Fruit fly (Drosophila melanogaster) whole organism, pupa: ENCODE data around the gene WRNexo.
A peak's percentile ranks its signal among the peaks of the same experiment; 100 is the strongest.

ENCODE experiments used
- CG10348 ChIP-seq: fragments of 200-800 bp; sonication (Bioruptor generic); IDR thresholded peaks from 2 replicates; pipeline ENCODE4 v1.3.6; 2022; ENCODE audit warnings: missing biosample characterization, missing genetic modification characterization
- CG12605 ChIP-seq: fragments of 200-800 bp; sonication (Bioruptor generic); IDR thresholded peaks from 2 replicates; pipeline ENCODE4 v1.3.6; 2022; ENCODE audit warnings: missing biosample characterization, missing genetic modification characterization
- CG13204 ChIP-seq: fragments of 200-800 bp; sonication (Bioruptor generic); optimal IDR thresholded peaks from 2 replicates; lab custom pipeline; 2018; ENCODE audit warnings: missing biosample characterization, mild to moderate bottlenecking, missing genetic modification characterization, moderate library complexity
- CG14655 ChIP-seq: fragments of 200-800 bp; sonication (Bioruptor generic); optimal IDR thresholded peaks from 3 replicates; lab custom pipeline; 2017; ENCODE audit warnings: mild to moderate bottlenecking, missing biosample characterization, missing genetic modification reagents, missing genetic modification characterization
- CG15710 ChIP-seq: fragments of 200-800 bp; sonication (Bioruptor generic); optimal IDR thresholded peaks from 2 replicates; lab custom pipeline; 2018; ENCODE audit warnings: missing biosample characterization, mild to moderate bottlenecking, missing genetic modification characterization, moderate library complexity
- CG17806 ChIP-seq: fragments of 200-800 bp; sonication (Bioruptor generic); optimal IDR thresholded peaks from 2 replicates; lab custom pipeline; 2018; ENCODE audit warnings: missing biosample characterization, mild to moderate bottlenecking, missing genetic modification characterization, moderate library complexity
- CG32121 ChIP-seq: fragments of 200-800 bp; sonication (Bioruptor generic); IDR thresholded peaks from 2 replicates; pipeline ENCODE4 v1.3.6; 2022; ENCODE audit warnings: missing biosample characterization, missing genetic modification characterization
- CG34367 ChIP-seq: fragments of 200-800 bp; sonication (Bioruptor generic); optimal IDR thresholded peaks from 2 replicates; lab custom pipeline; 2018; ENCODE audit warnings: missing biosample characterization, mild to moderate bottlenecking, missing genetic modification characterization
- CG4496 ChIP-seq: fragments of 200-800 bp; sonication (Bioruptor generic); IDR thresholded peaks from 3 replicates; pipeline ENCODE4 v1.3.6; 2022; ENCODE audit warnings: missing biosample characterization, missing genetic modification characterization
- CG8159 ChIP-seq: fragments of 200-800 bp; sonication (Bioruptor generic); optimal IDR thresholded peaks from 3 replicates; lab custom pipeline; 2018; ENCODE audit warnings: missing biosample characterization, mild to moderate bottlenecking, missing genetic modification characterization, moderate library complexity
- CG8301 ChIP-seq: fragments of 200-800 bp; sonication (Bioruptor generic); optimal IDR thresholded peaks from 2 replicates; lab custom pipeline; 2018; ENCODE audit warnings: missing biosample characterization, mild to moderate bottlenecking, missing genetic modification characterization
- CG9948 ChIP-seq: fragments of 200-800 bp; sonication (Bioruptor generic); optimal IDR thresholded peaks from 2 replicates; lab custom pipeline; 2018; ENCODE audit warnings: missing biosample characterization, mild to moderate bottlenecking, missing genetic modification characterization, moderate library complexity
- D1 ChIP-seq: fragments of 200-800 bp; sonication (Bioruptor generic); optimal IDR thresholded peaks from 2 replicates; lab custom pipeline; 2018; ENCODE audit warnings: missing biosample characterization, mild to moderate bottlenecking, missing genetic modification characterization, moderate library complexity
- EcR ChIP-seq: fragments of 200-800 bp; sonication (Bioruptor generic); optimal IDR thresholded peaks from 3 replicates; lab custom pipeline; 2019; ENCODE audit warnings: missing biosample characterization, missing genetic modification characterization, mild to moderate bottlenecking, moderate library complexity, missing genetic modification reagents
- Ets98B ChIP-seq: fragments of 200-800 bp; sonication (Bioruptor generic); IDR thresholded peaks from 2 replicates; pipeline ENCODE4 v1.3.6; 2022; ENCODE audit warnings: missing biosample characterization, missing genetic modification characterization
- Pif1A ChIP-seq: fragments of 200-800 bp; sonication (Bioruptor generic); optimal IDR thresholded peaks from 3 replicates; lab custom pipeline; 2016; ENCODE audit warnings: missing biosample characterization, missing genetic modification characterization
- Pif1B ChIP-seq: fragments of 200-800 bp; sonication (Bioruptor generic); optimal IDR thresholded peaks from 3 replicates; lab custom pipeline; 2016; ENCODE audit warnings: missing biosample characterization, missing genetic modification characterization
- Snoo ChIP-seq: fragments of 200-800 bp; sonication (Bioruptor generic); optimal IDR thresholded peaks from 3 replicates; lab custom pipeline; 2017; ENCODE audit warnings: missing biosample characterization, mild to moderate bottlenecking, missing genetic modification characterization, inconsistent platforms
- fd96Ca ChIP-seq: fragments of 200-800 bp; sonication (Bioruptor generic); IDR thresholded peaks from 3 replicates; pipeline ENCODE4 v1.3.6; 2022; ENCODE audit warnings: missing biosample characterization, missing genetic modification characterization
- gl ChIP-seq: fragments of 200-800 bp; sonication (Bioruptor generic); optimal IDR thresholded peaks from 2 replicates; lab custom pipeline; 2018; ENCODE audit warnings: missing biosample characterization, mild to moderate bottlenecking, missing genetic modification characterization
- rn ChIP-seq: fragments of 200-800 bp; sonication (Bioruptor generic); IDR thresholded peaks from 2 replicates; pipeline ENCODE4 v1.3.6; 2022; ENCODE audit warnings: missing biosample characterization, missing genetic modification characterization

WRNexo gene

DNA sequence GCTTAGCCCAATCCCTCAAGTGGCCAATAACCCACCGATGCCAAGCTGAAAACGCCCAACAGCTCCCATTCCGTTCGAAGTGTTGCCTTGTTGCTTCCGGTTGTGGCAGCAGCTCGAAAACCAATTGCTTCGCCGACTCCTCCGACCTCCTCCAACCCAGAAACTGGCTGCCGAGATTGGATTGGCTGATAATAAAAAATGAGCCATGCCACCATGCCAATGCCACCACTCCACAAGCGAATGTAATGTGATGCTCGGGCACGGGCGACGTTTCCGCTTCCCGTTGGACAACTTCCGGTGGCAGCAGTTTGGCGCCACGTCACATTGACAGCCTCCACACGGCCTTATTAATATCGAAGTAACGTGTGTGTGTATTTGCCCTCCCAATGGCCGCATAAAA lies 27.5 kb downstream of the WRNexo start:
- TF ChIP-seq fd96Ca (GFP tag; lab: Robert Waterston, UW), result no peak
- no peak for TF ChIP-seq CG15710
- no peak for TF ChIP-seq CG10348
- no peak for TF ChIP-seq CG12605 (GFP tag; lab: Robert Waterston, UW)
- no peak for TF ChIP-seq CG14655 (GFP tag; lab: Kevin White, UChicago)
- no peak for TF ChIP-seq Pif1B (GFP tag; lab: Kevin White, UChicago)
- TF ChIP-seq EcR (GFP tag; lab: Kevin White, UChicago), result no peak
- no peak for TF ChIP-seq CG9948
- TF ChIP-seq CG8159 (tag; lab: Kevin White, UChicago), result no peak
- TF ChIP-seq rn, result no peak
- no peak for TF ChIP-seq CG4496 (GFP tag; lab: Robert Waterston, UW)
- TF ChIP-seq D1 (tag; lab: Kevin White, UChicago), result no peak
- no peak for TF ChIP-seq gl (tag; lab: Kevin White, UChicago)
- TF ChIP-seq CG8301, result no peak
- TF ChIP-seq CG34367 (tag; lab: Kevin White, UChicago), result no peak

DNA sequence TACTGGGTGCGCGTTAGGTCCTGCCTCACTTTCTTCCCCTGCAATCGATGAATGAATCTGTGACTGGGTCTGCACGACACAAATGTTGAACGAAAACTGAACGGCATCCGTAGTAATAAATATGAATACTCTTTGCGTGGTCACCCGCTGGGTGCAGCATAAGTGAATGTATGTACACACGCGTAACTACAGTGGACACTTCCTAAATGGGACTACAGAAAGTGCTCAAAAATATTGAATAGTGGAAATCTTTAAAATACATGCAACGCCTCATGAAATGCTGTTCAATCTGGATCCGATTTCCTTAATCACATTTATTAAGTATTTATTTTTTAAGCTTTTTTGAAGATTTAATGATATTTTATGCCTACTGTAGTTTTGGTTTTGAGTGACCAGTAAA lies 37.1 kb downstream of the WRNexo start, which contains the start of gene naz:
Gene naz, minus strand, starts transcription at position 101 of the 400 bp plus-strand sequence.
- TF ChIP-seq gl (tag; lab: Kevin White, UChicago), result no peak
- TF ChIP-seq CG14655 (GFP tag; lab: Kevin White, UChicago), result peak; percentile 5
- TF ChIP-seq D1 (tag; lab: Kevin White, UChicago), result no peak
- no peak for TF ChIP-seq CG4496 (GFP tag; lab: Robert Waterston, UW)
- TF ChIP-seq CG12605 (GFP tag; lab: Robert Waterston, UW), result no peak

DNA sequence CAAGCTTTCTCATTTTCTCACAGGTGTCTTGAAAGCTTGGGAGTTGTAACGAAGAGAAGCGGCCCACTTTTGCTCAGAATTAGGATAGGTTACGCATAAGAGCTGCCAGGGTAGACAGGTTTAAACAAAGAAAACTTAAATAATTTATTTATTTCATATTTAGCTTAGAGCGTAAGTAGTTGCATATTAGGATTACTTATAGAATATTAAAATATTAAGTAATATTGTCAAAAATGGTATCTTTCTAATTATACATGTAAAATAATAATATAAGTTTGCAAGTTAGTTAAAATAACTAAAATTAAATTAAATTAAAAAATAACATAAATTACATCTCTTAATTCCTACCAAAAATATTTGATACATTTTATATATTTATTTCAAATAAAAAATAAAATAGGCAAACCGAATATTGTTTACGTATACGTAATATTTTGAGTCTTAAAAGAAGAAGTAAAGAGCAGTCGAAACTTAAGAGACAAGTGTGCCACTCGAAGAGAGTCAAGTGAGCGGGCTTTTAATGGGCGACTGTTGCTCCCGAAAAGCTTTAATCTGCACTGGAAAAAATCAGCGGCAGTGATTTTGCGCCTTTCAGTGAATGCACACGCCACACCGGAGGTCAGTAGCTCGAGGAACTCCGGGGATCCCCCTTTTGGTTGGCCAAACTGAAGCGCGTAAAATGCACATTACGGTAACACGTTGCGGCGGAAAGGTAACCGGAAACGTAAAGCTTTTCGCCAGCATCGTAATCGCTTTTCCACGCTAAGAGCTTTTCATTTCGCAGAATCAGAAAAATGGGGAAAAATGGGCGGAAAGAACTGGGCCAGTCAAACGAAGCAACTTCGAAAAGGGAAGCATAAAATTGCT lies 50.9 kb downstream of the WRNexo start:
- TF ChIP-seq fd96Ca (GFP tag; lab: Robert Waterston, UW), result peak; percentile 64; the same call in 1 of the 3 replicates
- peak; percentile 55 for TF ChIP-seq Ets98B (GFP tag; lab: Robert Waterston, UW)
- TF ChIP-seq CG8301, result no peak
- TF ChIP-seq CG14655 (GFP tag; lab: Kevin White, UChicago), result no peak
- TF ChIP-seq Snoo (tag; lab: Kevin White, UChicago), result no peak
- peak; percentile 66 for TF ChIP-seq CG32121 (GFP tag; lab: Robert Waterston, UW)
- TF ChIP-seq EcR (GFP tag; lab: Kevin White, UChicago), result peak; percentile 15
- no peak for TF ChIP-seq CG10348
- no peak for TF ChIP-seq CG12605 (GFP tag; lab: Robert Waterston, UW)
- no peak for TF ChIP-seq CG15710
- TF ChIP-seq CG17806 (tag; lab: Kevin White, UChicago), result no peak
- TF ChIP-seq CG13204 (GFP tag; lab: Kevin White, UChicago), result no peak
- no peak for TF ChIP-seq CG34367 (tag; lab: Kevin White, UChicago)
- TF ChIP-seq D1 (tag; lab: Kevin White, UChicago), result no peak
- TF ChIP-seq Pif1B (GFP tag; lab: Kevin White, UChicago), result no peak
- no peak for TF ChIP-seq gl (tag; lab: Kevin White, UChicago)
- no peak for TF ChIP-seq CG9948
- peak; percentile 73 for TF ChIP-seq CG4496 (GFP tag; lab: Robert Waterston, UW)
- TF ChIP-seq CG8159 (tag; lab: Kevin White, UChicago), result no peak
- no peak for TF ChIP-seq Pif1A
- no peak for TF ChIP-seq rn

- TF ChIP-seq Ets98B (GFP tag; lab: Robert Waterston, UW) (peak; percentile 15; the same call in 1 of the 2 replicates), CG14655 (GFP tag; lab: Kevin White, UChicago) (no peak), gl (tag; lab: Kevin White, UChicago) (peak; percentile 14), CG4496 (GFP tag; lab: Robert Waterston, UW) (peak; percentile 77), CG8159 (tag; lab: Kevin White, UChicago) (no peak), CG12605 (GFP tag; lab: Robert Waterston, UW) (peak; percentile 26; the same call in 1 of the 2 replicates)
These were observed 51.6 kb downstream of the WRNexo start, which contains the start of gene PKD for dm6 chr3R:18314320-18314719. PKD (minus strand) TSS chr3R:18314407.
